Fruit fly (Drosophila melanogaster): Measurements from ENCODE around the gene Nepl8.

Nepl8 gene

DNA sequence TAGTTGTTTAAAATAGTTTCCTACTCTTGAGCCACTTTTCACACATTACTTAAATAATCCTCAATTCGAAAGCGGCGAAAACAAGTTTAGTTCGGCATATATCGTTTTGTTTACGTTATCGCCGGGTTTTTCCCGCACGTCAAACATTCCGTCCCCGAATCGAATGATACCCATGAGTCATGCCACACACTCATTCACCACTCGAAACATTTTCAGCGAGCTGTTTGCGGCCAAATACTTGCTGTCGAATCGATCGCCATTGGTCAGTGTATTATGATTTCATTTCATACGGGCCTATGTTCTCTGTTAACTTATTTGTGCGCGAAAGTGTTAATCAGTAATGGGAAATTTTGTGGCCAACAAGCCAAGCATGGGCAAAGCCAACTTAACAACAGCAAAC is 40.5 kb downstream of the Nepl8 start:
- TF ChIP-seq Eip78C (GFP tag) (peak; percentile 27), Eip75B (GFP tag; optimal IDR thresholded peaks at IDR 0.05) (no peak), fkh (GFP tag; optimal IDR thresholded peaks at IDR 0.05) (peak; percentile 5)

DNA sequence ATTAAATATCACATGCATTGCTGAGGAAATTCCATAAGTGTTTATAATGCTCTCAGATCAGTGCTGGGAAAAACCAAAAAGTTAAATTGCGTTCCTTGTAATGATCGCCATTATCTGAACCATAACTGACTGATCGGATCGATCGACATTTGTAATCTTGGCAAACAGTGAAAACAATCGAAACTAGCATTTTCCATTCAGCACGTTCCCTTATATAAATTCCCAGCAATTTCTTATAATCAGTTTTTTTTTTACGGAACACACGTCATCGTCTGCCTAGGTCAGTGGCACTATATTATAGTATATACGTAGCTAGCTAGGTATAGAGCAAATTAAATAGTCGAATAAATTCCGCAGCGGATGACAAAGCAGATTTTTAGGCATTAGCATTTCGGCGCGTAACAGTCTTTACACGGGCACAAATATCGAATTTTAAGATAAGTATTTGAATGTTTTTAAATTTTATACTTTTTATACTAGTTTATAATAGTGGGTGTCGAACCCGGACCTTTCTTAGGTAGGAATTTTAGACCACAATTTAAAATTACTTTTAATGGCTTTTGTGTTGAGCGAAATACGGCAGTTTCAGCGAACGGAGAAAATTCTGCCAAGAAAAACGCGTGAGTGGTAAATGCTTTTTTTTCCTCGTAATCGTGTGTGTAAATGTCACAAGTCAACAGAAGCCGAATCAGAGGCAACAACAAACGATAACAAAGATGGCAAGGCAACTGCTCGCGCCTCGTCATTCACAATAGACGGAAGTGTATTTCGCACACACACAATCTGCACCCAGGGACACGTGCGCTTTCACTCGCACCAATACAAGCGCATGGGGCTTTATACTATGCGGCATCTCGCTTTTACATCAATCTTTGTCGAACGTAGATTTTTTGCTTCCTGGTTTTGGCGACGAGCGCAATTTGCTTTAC is 41.8 kb downstream of the Nepl8 start:
- TF ChIP-seq spab (GFP tag; optimal IDR thresholded peaks at IDR 0.05), result no peak
- no peak for TF ChIP-seq Smox (GFP tag; optimal IDR thresholded peaks at IDR 0.05)
- TF ChIP-seq fkh (GFP tag; optimal IDR thresholded peaks at IDR 0.05), result peak; percentile 63
- TF ChIP-seq net (GFP tag; optimal IDR thresholded peaks at IDR 0.05), result no peak
- TF ChIP-seq CG15336 (GFP tag; IDR thresholded peaks at IDR 0.05), result 0 out of 2 replicates have a peak, but pooled peaks have one; percentile 10
- no peak for TF ChIP-seq CG32006 (GFP tag; optimal IDR thresholded peaks at IDR 0.05)
- TF ChIP-seq CG6276 (GFP tag; optimal IDR thresholded peaks at IDR 0.05), result no peak
- TF ChIP-seq CG8119 (GFP tag; IDR thresholded peaks at IDR 0.05), result 0 out of 3 replicates have a peak, but pooled peaks have one; percentile 24
- TF ChIP-seq Gug (GFP tag; IDR thresholded peaks at IDR 0.05), result no peak
- TF ChIP-seq CG10669 (GFP tag; optimal IDR thresholded peaks at IDR 0.05), result no peak
- peak; percentile 32 for TF ChIP-seq CG9139 (GFP tag; optimal IDR thresholded peaks at IDR 0.05)
- TF ChIP-seq fd85E (GFP tag; optimal IDR thresholded peaks at IDR 0.05), result no peak
- TF ChIP-seq Hr39 (GFP tag; optimal IDR thresholded peaks at IDR 0.05), result no peak
- TF ChIP-seq Blimp-1 (GFP tag; optimal IDR thresholded peaks at IDR 0.05), result no peak
- TF ChIP-seq CG4318 (GFP tag; optimal IDR thresholded peaks at IDR 0.05), result no peak
- no peak for TF ChIP-seq CG31627 (GFP tag; optimal IDR thresholded peaks at IDR 0.05)
- TF ChIP-seq Lpt (GFP tag; optimal IDR thresholded peaks at IDR 0.05), result peak; percentile 23
- no peak for TF ChIP-seq cyc (GFP tag; optimal IDR thresholded peaks at IDR 0.05)
- no peak for TF ChIP-seq Ets21C (GFP tag; optimal IDR thresholded peaks at IDR 0.05)
- peak; percentile 76 for TF ChIP-seq Eip78C (GFP tag)
- TF ChIP-seq CG6854 (GFP tag; optimal IDR thresholded peaks at IDR 0.05), result peak; percentile 27
- no peak for TF ChIP-seq CG6792 (GFP tag; optimal IDR thresholded peaks at IDR 0.05)
- no peak for TF ChIP-seq CG3032 (tag; optimal IDR thresholded peaks at IDR 0.05)
- TF ChIP-seq CG11762 (GFP tag; optimal IDR thresholded peaks at IDR 0.05; ENCODE audit: insufficient read depth), result no peak
- no peak for TF ChIP-seq salr (GFP tag; optimal IDR thresholded peaks at IDR 0.05)
- TF ChIP-seq CG7368 (GFP tag; optimal IDR thresholded peaks at IDR 0.05), result no peak
- no peak for TF ChIP-seq Ets96B (tag; optimal IDR thresholded peaks at IDR 0.05)
- peak; percentile 8 for TF ChIP-seq fd59A (GFP tag; optimal IDR thresholded peaks at IDR 0.05)
- no peak for TF ChIP-seq esn (GFP tag; optimal IDR thresholded peaks at IDR 0.05)
- peak; percentile 64 for TF ChIP-seq CG6163 (GFP tag; IDR thresholded peaks at IDR 0.05)
- no peak for TF ChIP-seq CG8632 (GFP tag; optimal IDR thresholded peaks at IDR 0.05)
- TF ChIP-seq CG11902 (GFP tag; optimal IDR thresholded peaks at IDR 0.05), result no peak
- TF ChIP-seq vri (GFP tag; optimal IDR thresholded peaks at IDR 0.05), result no peak
- no peak for TF ChIP-seq CG16779 (tag; optimal IDR thresholded peaks at IDR 0.05)
- no peak for TF ChIP-seq CG8319 (GFP tag; optimal IDR thresholded peaks at IDR 0.05)
- TF ChIP-seq OdsH (GFP tag; optimal IDR thresholded peaks at IDR 0.05), result no peak
- TF ChIP-seq topi (GFP tag; optimal IDR thresholded peaks at IDR 0.05), result no peak
- TF ChIP-seq Sox102F (GFP tag; optimal IDR thresholded peaks at IDR 0.05), result no peak
- no peak for TF ChIP-seq Hr4 (GFP tag; optimal IDR thresholded peaks at IDR 0.05)
- TF ChIP-seq eg (GFP tag; IDR thresholded peaks at IDR 0.05), result peak; percentile 33; the same call in 1 of the 3 replicates
- no peak for TF ChIP-seq pdm3 (GFP tag; optimal IDR thresholded peaks at IDR 0.05)
- no peak for TF ChIP-seq dsx (GFP tag; optimal IDR thresholded peaks at IDR 0.05; ENCODE audit: poor library complexity, severe bottlenecking)
- TF ChIP-seq Met (GFP tag; optimal IDR thresholded peaks at IDR 0.05), result no peak
- TF ChIP-seq Eip93F (GFP tag; optimal IDR thresholded peaks at IDR 0.05), result no peak
- no peak for TF ChIP-seq Sox15 (GFP tag; optimal IDR thresholded peaks at IDR 0.05)
- TF ChIP-seq Eip75B (GFP tag; optimal IDR thresholded peaks at IDR 0.05), result no peak
- TF ChIP-seq CG6808 (GFP tag; optimal IDR thresholded peaks at IDR 0.05), result peak; percentile 12

Measured in whole organism, prepupa.